Fruit fly (Drosophila melanogaster): Measurements from ENCODE around the gene CG34012.
A peak's percentile ranks its signal among the peaks of the same experiment; 100 is the strongest.

CG34012 gene

dm6 chr3L:11074043-11074853 lies 35.1 kb downstream of the CG34012 start, which contains the start of the genes Pfdn2 and Noc1 (continued):
- TF ChIP-seq CG8359 (GFP tag; optimal IDR thresholded peaks at IDR 0.05; ENCODE audit: borderline replicate concordance) (no peak), z (GFP tag; IDR thresholded peaks at IDR 0.05) (no peak), CG17612 (GFP tag; IDR thresholded peaks at IDR 0.05) (no peak), Mrtf (GFP tag; IDR thresholded peaks at IDR 0.05) (no peak), vfl (GFP tag; optimal IDR thresholded peaks at IDR 0.05) (no peak), Dip3 (GFP tag; optimal IDR thresholded peaks at IDR 0.05) (no peak), CG1792 (GFP tag; optimal IDR thresholded peaks at IDR 0.05) (no peak), fd102C (GFP tag; optimal IDR thresholded peaks at IDR 0.05) (no peak), CG33557 (GFP tag; optimal IDR thresholded peaks at IDR 0.05) (peak; percentile 30), ham (GFP tag; IDR thresholded peaks at IDR 0.05) (no peak), CG18011 (GFP tag; optimal IDR thresholded peaks at IDR 0.05) (no peak), CG1529 (GFP tag; optimal IDR thresholded peaks at IDR 0.05) (no peak), CG10274 (GFP tag; optimal IDR thresholded peaks at IDR 0.05) (no peak), CG1603 (tag; optimal IDR thresholded peaks at IDR 0.05) (no peak), CG3726 (GFP tag; IDR thresholded peaks at IDR 0.05) (no peak), CG12219 (GFP tag; optimal IDR thresholded peaks at IDR 0.05) (no peak), eyg (GFP tag; optimal IDR thresholded peaks at IDR 0.05) (no peak), NFAT (GFP tag; IDR thresholded peaks at IDR 0.05) (no peak), Gug (GFP tag; IDR thresholded peaks at IDR 0.05) (0 out of 4 replicates have a peak, but pooled peaks have one; percentile 33), CG10267 (tag; optimal IDR thresholded peaks at IDR 0.05) (peak; percentile 60), CG17802 (tag; optimal IDR thresholded peaks at IDR 0.05) (no peak), phol (tag; optimal IDR thresholded peaks at IDR 0.05) (peak; percentile 42), Hr39 (optimal IDR thresholded peaks at IDR 0.05) (no peak), CG4854 (GFP tag; optimal IDR thresholded peaks at IDR 0.05) (no peak), zen2 (GFP tag; IDR thresholded peaks at IDR 0.05; ENCODE audit: partially characterized antibody) (no peak), CG9437 (GFP tag; optimal IDR thresholded peaks at IDR 0.05) (peak; percentile 31), Drgx (GFP tag; IDR thresholded peaks at IDR 0.05) (no peak), vnd (GFP tag; IDR thresholded peaks at IDR 0.05; ENCODE audit: partially characterized antibody) (0 out of 3 replicates have a peak, but pooled peaks have one; percentile 12), row (GFP tag; IDR thresholded peaks at IDR 0.05) (peak; percentile 87), Meics (GFP tag; optimal IDR thresholded peaks at IDR 0.05) (peak; percentile 100), CG9215 (GFP tag; IDR thresholded peaks at IDR 0.05) (peak; percentile 39; the same call in 1 of the 2 replicates), CG11695 (GFP tag; IDR thresholded peaks at IDR 0.05) (peak; percentile 49; the same call in 1 of the 3 replicates), croc (GFP tag; conservative IDR thresholded peaks at IDR 0.05) (no peak; the same call in 2 of the 3 replicates), Trl (optimal IDR thresholded peaks at IDR 0.05) (no peak), Trl (GFP tag; optimal IDR thresholded peaks at IDR 0.05) (peak; percentile 32), CG8388 (GFP tag; optimal IDR thresholded peaks at IDR 0.05) (no peak), bab2 (GFP tag; optimal IDR thresholded peaks at IDR 0.05) (no peak), NfI (GFP tag; optimal IDR thresholded peaks at IDR 0.05) (peak; percentile 41), slbo (GFP tag; IDR thresholded peaks at IDR 0.05) (peak; percentile 80), lov (optimal IDR thresholded peaks at IDR 0.05) (no peak), lov (GFP tag; IDR thresholded peaks at IDR 0.05) (no peak), sens-2 (GFP tag; IDR thresholded peaks at IDR 0.05) (no peak), B-H2 (GFP tag; optimal IDR thresholded peaks at IDR 0.05) (peak; percentile 29), ttk (GFP tag; IDR thresholded peaks at IDR 0.05) (0 out of 2 replicates have a peak, but pooled peaks have one; percentile 27), CG2120 (GFP tag; optimal IDR thresholded peaks at IDR 0.05) (peak; percentile 70), CG9727 (GFP tag; optimal IDR thresholded peaks at IDR 0.05) (peak; percentile 39), inv (GFP tag; IDR thresholded peaks at IDR 0.05; ENCODE audit: partially characterized antibody) (no peak), MESR4 (GFP tag; optimal IDR thresholded peaks at IDR 0.05) (peak; percentile 86), CkIIα-i1 (GFP tag; IDR thresholded peaks at IDR 0.05) (no peak), Hr51 (GFP tag; optimal IDR thresholded peaks at IDR 0.05) (peak in 1 of 2 experiments; percentile 38)
